Worm (Caenorhabditis elegans) whole organism, early embryonic: ENCODE data around the gene tpa-1.

Source experiments
- F13C5.2 ChIP-seq: sonication (generic microtip); optimal IDR thresholded peaks from 2 replicates; lab custom pipeline; 2017; ENCODE audit warnings: mild to moderate bottlenecking, missing genetic modification characterization, inconsistent platforms, missing compliant biosample characterization
- aly-1 ChIP-seq: sonication (generic microtip); optimal IDR thresholded peaks from 2 replicates; lab custom pipeline; 2016; ENCODE audit warnings: missing genetic modification characterization, missing compliant biosample characterization
- ceh-13 ChIP-seq: fragments of 200-800 bp; sonication (Bioruptor generic); optimal IDR thresholded peaks from 2 replicates; lab custom pipeline; 2018; ENCODE audit warnings: mild to moderate bottlenecking, missing genetic modification characterization, missing compliant biosample characterization

DNA sequence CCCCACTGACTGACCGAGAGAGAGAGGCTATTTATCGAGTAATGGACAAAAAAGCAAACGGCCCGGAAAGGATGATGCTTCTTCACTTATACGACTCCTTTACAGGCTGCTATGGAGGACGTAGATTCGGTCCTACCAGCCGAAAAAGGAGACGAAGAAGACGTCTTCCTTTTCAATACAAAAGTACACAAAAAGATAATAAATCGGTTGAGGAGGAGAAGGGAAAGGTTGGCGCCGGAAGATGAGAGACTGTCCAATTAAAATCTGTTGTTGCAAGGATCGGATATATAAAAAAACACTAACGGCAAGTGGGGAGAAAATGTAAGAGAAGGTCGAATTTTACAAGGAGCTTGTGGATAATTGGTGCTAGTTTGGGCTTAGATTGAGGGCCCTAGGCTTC lies 57.0 kb downstream of the tpa-1 start:
- TF ChIP-seq aly-1 (tag; lab: Kevin White, UChicago) (no peak), F13C5.2 (tag; lab: Kevin White, UChicago) (no peak), ceh-13 (GFP tag; lab: Kevin White, UChicago) (no peak)
